Fruit fly (Drosophila melanogaster): ENCODE measurements around the gene phol.

phol gene

DNA sequence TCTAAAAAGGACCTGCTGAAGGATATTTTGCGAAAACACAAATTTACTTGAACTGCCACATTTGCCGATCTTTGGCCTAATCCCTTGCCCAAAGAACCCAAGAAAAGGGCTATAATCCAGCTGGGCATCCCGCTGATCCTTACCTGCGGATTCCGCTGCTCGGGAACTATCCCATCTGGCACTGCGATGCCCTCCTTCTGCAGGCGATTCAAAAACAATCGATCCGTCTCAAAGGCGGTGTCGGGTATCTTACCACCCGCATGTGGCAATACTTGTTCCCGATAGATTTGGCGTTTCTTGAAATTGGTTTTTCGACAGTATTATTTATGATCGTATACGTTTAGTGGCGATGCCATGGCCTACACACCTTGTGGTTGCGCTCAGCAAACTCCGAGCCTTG, 35.2 kb upstream of the phol start:
- TF ChIP-seq EcR (GFP tag; optimal IDR thresholded peaks at IDR 0.05) (no peak), CG14655 (GFP tag; optimal IDR thresholded peaks at IDR 0.05) (no peak)

DNA sequence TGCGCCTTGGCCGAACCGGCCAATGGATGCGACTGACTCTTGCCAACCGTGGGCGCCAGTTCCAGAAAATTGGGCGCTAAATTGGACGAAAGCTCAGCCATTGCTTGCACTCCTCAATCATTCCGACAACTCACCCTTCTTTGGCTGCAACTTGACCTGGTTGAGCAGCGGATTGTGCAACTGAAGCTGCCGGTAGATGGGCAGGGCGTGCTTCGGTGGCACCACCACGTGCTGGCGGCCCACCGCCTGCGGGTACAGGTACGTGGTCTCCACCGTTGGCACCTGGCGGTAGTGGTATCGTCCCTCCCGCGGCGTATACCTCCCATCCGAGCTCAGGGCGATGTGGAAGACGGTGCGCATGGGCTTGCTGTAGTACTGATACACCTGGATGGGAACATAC, 34.4 kb upstream of the phol start:
- TF ChIP-seq CG14655 (GFP tag; optimal IDR thresholded peaks at IDR 0.05) = no peak
- no peak for TF ChIP-seq CG4496 (GFP tag; IDR thresholded peaks at IDR 0.05)
- TF ChIP-seq CG9948 (tag; optimal IDR thresholded peaks at IDR 0.05) = no peak
- no peak for TF ChIP-seq CG17806 (tag; optimal IDR thresholded peaks at IDR 0.05)
- no peak for TF ChIP-seq CG8159 (tag; optimal IDR thresholded peaks at IDR 0.05)
- no peak for TF ChIP-seq gl (tag; optimal IDR thresholded peaks at IDR 0.05)
- no peak for TF ChIP-seq CG32121 (GFP tag; IDR thresholded peaks at IDR 0.05)
- no peak for TF ChIP-seq Snoo (tag; optimal IDR thresholded peaks at IDR 0.05)
- TF ChIP-seq rn (GFP tag; IDR thresholded peaks at IDR 0.05) = no peak
- no peak for TF ChIP-seq CG12605 (GFP tag; IDR thresholded peaks at IDR 0.05)
- no peak for TF ChIP-seq Pif1B (GFP tag; optimal IDR thresholded peaks at IDR 0.05)
- no peak for TF ChIP-seq EcR (GFP tag; optimal IDR thresholded peaks at IDR 0.05)

DNA sequence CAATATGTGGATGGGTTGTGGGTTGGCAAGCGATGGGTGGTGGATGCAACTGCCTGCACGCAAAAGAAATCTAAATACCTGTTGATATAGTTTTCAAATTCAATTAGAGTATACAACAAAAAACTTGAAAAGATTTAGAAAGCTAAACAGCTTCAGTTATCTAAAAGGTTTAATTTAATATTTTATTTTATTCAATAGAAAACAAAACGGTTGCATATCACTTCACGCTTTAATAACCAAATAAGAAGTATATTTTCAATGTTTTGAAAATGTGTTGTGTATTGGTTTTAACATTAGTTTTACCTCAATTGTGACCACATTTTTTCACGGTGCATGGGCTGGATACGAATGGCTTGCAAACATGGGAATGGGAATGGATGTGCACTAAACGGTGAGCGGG, 33.5 kb upstream of the phol start:
- TF ChIP-seq D1 (tag; optimal IDR thresholded peaks at IDR 0.05) (no peak), CG15710 (tag; optimal IDR thresholded peaks at IDR 0.05) (no peak), CG14655 (GFP tag; optimal IDR thresholded peaks at IDR 0.05) (no peak), Pif1B (GFP tag; optimal IDR thresholded peaks at IDR 0.05) (no peak), CG8301 (tag; optimal IDR thresholded peaks at IDR 0.05) (no peak), CG32121 (GFP tag; IDR thresholded peaks at IDR 0.05) (peak; percentile 48), CG9948 (tag; optimal IDR thresholded peaks at IDR 0.05) (no peak), Ets98B (GFP tag; IDR thresholded peaks at IDR 0.05) (no peak), CG17806 (tag; optimal IDR thresholded peaks at IDR 0.05) (no peak)

DNA sequence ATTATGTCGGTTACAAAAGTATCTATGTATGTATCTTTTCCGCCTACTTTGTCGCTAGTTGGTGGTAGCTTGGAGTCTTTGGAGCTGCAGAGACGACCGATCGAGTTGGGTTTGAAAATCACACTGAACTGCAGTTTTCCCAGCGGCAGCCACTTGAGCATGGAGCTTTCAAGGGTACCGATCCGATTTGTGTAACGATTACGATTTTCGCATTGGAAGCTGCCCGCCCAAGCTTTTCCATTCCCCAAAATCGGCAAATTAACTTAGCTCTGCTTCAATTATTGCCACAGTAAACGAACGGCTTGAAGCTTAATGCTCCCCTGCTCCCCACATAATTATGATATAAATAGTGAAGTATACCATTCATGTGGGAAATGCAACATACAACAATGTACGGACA, 33.1 kb upstream of the phol start, which contains the start of gene CG32036:
CG32036 (minus strand) TSS at position 101 of the 400 bp plus-strand sequence.
- TF ChIP-seq CG4496 (GFP tag; IDR thresholded peaks at IDR 0.05) = peak; percentile 12; the same call in 1 of the 3 replicates
- TF ChIP-seq CG15710 (tag; optimal IDR thresholded peaks at IDR 0.05) = no peak

DNA sequence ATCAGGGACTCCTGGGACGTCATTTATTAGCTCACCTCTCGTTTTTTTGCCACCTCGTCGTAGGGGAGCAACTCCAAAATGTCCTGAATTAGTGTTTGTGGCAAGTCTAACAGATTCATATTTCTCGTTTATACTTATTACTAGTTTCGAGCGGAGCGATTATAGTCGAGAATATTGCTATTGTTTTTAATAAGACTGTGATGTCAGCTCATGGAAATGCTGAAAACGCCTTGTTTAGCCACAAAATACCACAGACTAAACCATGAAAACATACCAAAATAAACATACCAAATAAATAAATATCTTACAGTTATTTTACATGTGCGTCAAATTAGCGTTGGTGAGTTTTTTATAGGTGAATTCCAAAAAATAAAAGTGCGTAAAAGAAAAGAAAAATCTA, 31.5 kb upstream of the phol start, which contains the start of gene pall:
pall (minus strand) TSS at position 205 of the 400 bp plus-strand sequence.
- TF ChIP-seq CG8159 (tag; optimal IDR thresholded peaks at IDR 0.05) (no peak), CG34367 (tag; optimal IDR thresholded peaks at IDR 0.05) (no peak), fd96Ca (GFP tag; IDR thresholded peaks at IDR 0.05) (no peak), CG32121 (GFP tag; IDR thresholded peaks at IDR 0.05) (no peak)

DNA sequence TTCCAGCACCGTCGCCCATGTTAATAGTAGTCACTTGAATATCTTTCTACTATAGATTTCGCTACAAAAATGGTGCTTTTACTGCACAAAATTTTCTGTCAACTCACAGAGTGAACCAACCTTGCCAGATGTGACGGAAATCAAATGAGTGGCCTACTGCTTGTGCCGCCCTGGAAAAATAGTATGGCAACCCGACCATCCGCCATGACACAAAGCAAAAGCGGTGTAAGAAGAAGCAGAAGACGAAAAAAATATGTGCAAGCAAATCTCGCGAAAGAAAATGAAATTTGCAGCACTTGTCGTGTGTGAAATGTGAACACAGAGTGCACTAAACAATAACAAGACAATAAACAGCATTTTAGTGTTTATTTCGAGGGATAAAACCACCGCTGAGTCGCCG, 20.7 kb upstream of the phol start, which contains the start of the genes Uch-L5 and Jarid2:
Uch-L5 (minus strand) TSS at position 137 of the 400 bp plus-strand sequence.
Jarid2 (plus strand) TSS at position 210 of the 400 bp plus-strand sequence.
- TF ChIP-seq CG32121 (GFP tag; IDR thresholded peaks at IDR 0.05) (no peak), rn (GFP tag; IDR thresholded peaks at IDR 0.05) (no peak), CG10348 (GFP tag; IDR thresholded peaks at IDR 0.05) (no peak), CG8159 (tag; optimal IDR thresholded peaks at IDR 0.05) (no peak), CG14655 (GFP tag; optimal IDR thresholded peaks at IDR 0.05) (no peak), CG34367 (tag; optimal IDR thresholded peaks at IDR 0.05) (no peak), Pif1A (GFP tag; optimal IDR thresholded peaks at IDR 0.05) (no peak), gl (tag; optimal IDR thresholded peaks at IDR 0.05) (no peak), CG4496 (GFP tag; IDR thresholded peaks at IDR 0.05) (no peak), CG12605 (GFP tag; IDR thresholded peaks at IDR 0.05) (peak; percentile 46), Pif1B (GFP tag; optimal IDR thresholded peaks at IDR 0.05) (no peak), Snoo (tag; optimal IDR thresholded peaks at IDR 0.05) (peak; percentile 39), EcR (GFP tag; optimal IDR thresholded peaks at IDR 0.05) (no peak), CG15710 (tag; optimal IDR thresholded peaks at IDR 0.05) (no peak), CG8301 (tag; optimal IDR thresholded peaks at IDR 0.05) (no peak), fd96Ca (GFP tag; IDR thresholded peaks at IDR 0.05) (no peak), D1 (tag; optimal IDR thresholded peaks at IDR 0.05) (no peak), CG13204 (GFP tag; optimal IDR thresholded peaks at IDR 0.05) (no peak), CG17806 (tag; optimal IDR thresholded peaks at IDR 0.05) (peak; percentile 23), Ets98B (GFP tag; IDR thresholded peaks at IDR 0.05) (peak; percentile 39), CG9948 (tag; optimal IDR thresholded peaks at IDR 0.05) (no peak)

DNA sequence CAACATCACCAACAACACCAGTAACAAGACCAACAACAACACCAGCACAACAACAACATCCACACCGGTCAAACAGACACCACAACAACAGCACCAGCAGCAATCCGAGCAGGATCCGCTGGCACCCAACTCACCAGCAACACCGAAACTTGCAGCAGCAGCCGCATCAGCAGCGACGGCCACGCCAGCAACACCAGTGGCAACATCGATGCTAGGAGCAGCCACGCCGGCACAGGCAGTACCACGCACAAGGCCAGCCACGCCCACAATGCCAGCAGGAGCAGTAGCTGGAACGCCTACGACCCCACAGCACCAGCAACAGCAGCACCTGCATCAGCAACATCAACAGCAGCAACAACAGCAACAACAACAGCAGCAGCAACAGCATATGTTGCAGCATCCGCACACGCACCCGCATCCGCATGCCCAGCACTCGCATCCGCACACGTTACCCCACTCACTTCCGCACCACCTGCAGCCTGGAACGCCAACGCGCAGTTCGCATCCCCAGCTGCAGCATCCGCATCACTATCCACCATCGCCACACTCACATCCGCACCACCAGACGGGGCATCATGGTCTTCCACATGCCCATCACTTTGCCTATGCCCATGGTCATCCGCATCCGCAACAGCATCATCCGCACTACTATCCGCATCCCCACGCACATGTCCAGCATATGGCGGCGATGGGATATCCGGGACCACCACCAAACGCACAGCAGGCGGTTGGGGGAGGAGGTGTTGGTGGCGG, 15.2 kb upstream of the phol start:
- TF ChIP-seq CG13204 (GFP tag; optimal IDR thresholded peaks at IDR 0.05) (no peak), EcR (GFP tag; optimal IDR thresholded peaks at IDR 0.05) (no peak), CG12605 (GFP tag; IDR thresholded peaks at IDR 0.05) (no peak), CG8159 (tag; optimal IDR thresholded peaks at IDR 0.05) (no peak), CG4496 (GFP tag; IDR thresholded peaks at IDR 0.05) (no peak), gl (tag; optimal IDR thresholded peaks at IDR 0.05) (no peak), CG15710 (tag; optimal IDR thresholded peaks at IDR 0.05) (no peak), CG34367 (tag; optimal IDR thresholded peaks at IDR 0.05) (no peak), CG17806 (tag; optimal IDR thresholded peaks at IDR 0.05) (no peak), CG9948 (tag; optimal IDR thresholded peaks at IDR 0.05) (no peak), Snoo (tag; optimal IDR thresholded peaks at IDR 0.05) (no peak)

Measured in whole organism, pupa.